Worm (Caenorhabditis elegans): Measurements from ENCODE around the gene gei-8.
A peak's percentile ranks its signal among the peaks of the same experiment; 100 is the strongest.

The gei-8 gene

ce11 chrIII:8121132-8121531, at the start of gene gei-8:
Gene gei-8 (minus strand): TSS chrIII:8121232.
- TF ChIP-seq T22C8.4 (GFP tag; IDR thresholded peaks at IDR 0.05) (no peak), ztf-23 (GFP tag; IDR thresholded peaks at IDR 0.05) (no peak), klf-2 (GFP tag; conservative IDR thresholded peaks at IDR 0.05) (no peak), ref-1 (GFP tag; conservative IDR thresholded peaks at IDR 0.05) (no peak), ztf-29 (GFP tag; IDR thresholded peaks at IDR 0.05) (no peak), cog-1 (tag; optimal IDR thresholded peaks at IDR 0.05) (no peak), med-1 (GFP tag; optimal IDR thresholded peaks at IDR 0.05; ENCODE audit: insufficient read depth) (no peak), tab-1 (GFP tag; IDR thresholded peaks at IDR 0.05) (no peak), flt-1 (GFP tag; IDR thresholded peaks at IDR 0.05) (no peak)

- TF ChIP-seq med-1 (GFP tag; optimal IDR thresholded peaks at IDR 0.05; ENCODE audit: insufficient read depth) (no peak), T22C8.4 (GFP tag; IDR thresholded peaks at IDR 0.05) (no peak), ztf-29 (GFP tag; IDR thresholded peaks at IDR 0.05) (no peak), cog-1 (tag; optimal IDR thresholded peaks at IDR 0.05) (no peak), klf-2 (GFP tag; conservative IDR thresholded peaks at IDR 0.05) (no peak), ztf-23 (GFP tag; IDR thresholded peaks at IDR 0.05) (no peak), ref-1 (GFP tag; conservative IDR thresholded peaks at IDR 0.05) (no peak), flt-1 (GFP tag; IDR thresholded peaks at IDR 0.05) (no peak), tab-1 (GFP tag; IDR thresholded peaks at IDR 0.05) (no peak)
Measured at ce11 chrIII:8164771-8165170, 43.7 kb upstream of the gei-8 start.

ce11 chrIII:8163788-8164423, 42.9 kb upstream of the gei-8 start, which contains the start of gene prp-8:
Gene prp-8 (plus strand): TSS chrIII:8164373.
- TF ChIP-seq flt-1 (GFP tag; IDR thresholded peaks at IDR 0.05) = peak; percentile 74
- no peak for TF ChIP-seq klf-2 (GFP tag; conservative IDR thresholded peaks at IDR 0.05)
- no peak for TF ChIP-seq ztf-29 (GFP tag; IDR thresholded peaks at IDR 0.05)
- no peak; the same call in 1 of the 2 replicates for TF ChIP-seq ztf-23 (GFP tag; IDR thresholded peaks at IDR 0.05)
- peak; percentile 92 for TF ChIP-seq T22C8.4 (GFP tag; IDR thresholded peaks at IDR 0.05)
- no peak for TF ChIP-seq ref-1 (GFP tag; conservative IDR thresholded peaks at IDR 0.05)
- peak; percentile 42 for TF ChIP-seq cog-1 (tag; optimal IDR thresholded peaks at IDR 0.05)
- no peak for TF ChIP-seq tab-1 (GFP tag; IDR thresholded peaks at IDR 0.05)
- no peak for TF ChIP-seq med-1 (GFP tag; optimal IDR thresholded peaks at IDR 0.05; ENCODE audit: insufficient read depth)

- TF ChIP-seq med-1 (GFP tag; optimal IDR thresholded peaks at IDR 0.05; ENCODE audit: insufficient read depth) (no peak), tab-1 (GFP tag; IDR thresholded peaks at IDR 0.05) (no peak), klf-2 (GFP tag; conservative IDR thresholded peaks at IDR 0.05) (no peak), ztf-23 (GFP tag; IDR thresholded peaks at IDR 0.05) (no peak), ref-1 (GFP tag; conservative IDR thresholded peaks at IDR 0.05) (no peak), cog-1 (tag; optimal IDR thresholded peaks at IDR 0.05) (no peak), ztf-29 (GFP tag; IDR thresholded peaks at IDR 0.05) (no peak), T22C8.4 (GFP tag; IDR thresholded peaks at IDR 0.05) (no peak), flt-1 (GFP tag; IDR thresholded peaks at IDR 0.05) (no peak)
Measured at ce11 chrIII:8163283-8163682, 42.3 kb upstream of the gei-8 start, which contains the start of gene bath-42. Gene bath-42 (minus strand): TSS chrIII:8163383.

ce11 chrIII:8161238-8161637, 40.2 kb upstream of the gei-8 start, which contains the start of gene inpp-5K:
Gene inpp-5K (minus strand): TSS chrIII:8161338.
- TF ChIP-seq T22C8.4 (GFP tag; IDR thresholded peaks at IDR 0.05) (no peak), med-1 (GFP tag; optimal IDR thresholded peaks at IDR 0.05; ENCODE audit: insufficient read depth) (no peak), klf-2 (GFP tag; conservative IDR thresholded peaks at IDR 0.05) (no peak), ref-1 (GFP tag; conservative IDR thresholded peaks at IDR 0.05) (no peak), cog-1 (tag; optimal IDR thresholded peaks at IDR 0.05) (no peak), ztf-23 (GFP tag; IDR thresholded peaks at IDR 0.05) (no peak), flt-1 (GFP tag; IDR thresholded peaks at IDR 0.05) (no peak), ztf-29 (GFP tag; IDR thresholded peaks at IDR 0.05) (no peak), tab-1 (GFP tag; IDR thresholded peaks at IDR 0.05) (no peak)

- TF ChIP-seq cog-1 (tag; optimal IDR thresholded peaks at IDR 0.05) (no peak), klf-2 (GFP tag; conservative IDR thresholded peaks at IDR 0.05) (no peak), med-1 (GFP tag; optimal IDR thresholded peaks at IDR 0.05; ENCODE audit: insufficient read depth) (no peak), ref-1 (GFP tag; conservative IDR thresholded peaks at IDR 0.05) (no peak), ztf-29 (GFP tag; IDR thresholded peaks at IDR 0.05) (no peak), T22C8.4 (GFP tag; IDR thresholded peaks at IDR 0.05) (no peak), flt-1 (GFP tag; IDR thresholded peaks at IDR 0.05) (no peak), tab-1 (GFP tag; IDR thresholded peaks at IDR 0.05) (no peak), ztf-23 (GFP tag; IDR thresholded peaks at IDR 0.05) (no peak)
Measured at ce11 chrIII:8158140-8158786, 37.2 kb upstream of the gei-8 start, which contains the start of gene atg-13. Gene atg-13 (minus strand): TSS chrIII:8158190.

- TF ChIP-seq T22C8.4 (GFP tag; IDR thresholded peaks at IDR 0.05) (no peak), tab-1 (GFP tag; IDR thresholded peaks at IDR 0.05) (no peak), flt-1 (GFP tag; IDR thresholded peaks at IDR 0.05) (no peak), ztf-23 (GFP tag; IDR thresholded peaks at IDR 0.05) (no peak), ztf-29 (GFP tag; IDR thresholded peaks at IDR 0.05) (no peak), ref-1 (GFP tag; conservative IDR thresholded peaks at IDR 0.05) (no peak), klf-2 (GFP tag; conservative IDR thresholded peaks at IDR 0.05) (no peak), cog-1 (tag; optimal IDR thresholded peaks at IDR 0.05) (no peak), med-1 (GFP tag; optimal IDR thresholded peaks at IDR 0.05; ENCODE audit: insufficient read depth) (no peak)
Measured at ce11 chrIII:8155166-8155565, 34.1 kb upstream of the gei-8 start, which contains the start of gene D2007.1. Gene D2007.1 (plus strand): TSS chrIII:8155466.

- TF ChIP-seq klf-2 (GFP tag; conservative IDR thresholded peaks at IDR 0.05) (no peak), tab-1 (GFP tag; IDR thresholded peaks at IDR 0.05) (no peak), med-1 (GFP tag; optimal IDR thresholded peaks at IDR 0.05; ENCODE audit: insufficient read depth) (no peak), flt-1 (GFP tag; IDR thresholded peaks at IDR 0.05) (no peak), ref-1 (GFP tag; conservative IDR thresholded peaks at IDR 0.05) (no peak), T22C8.4 (GFP tag; IDR thresholded peaks at IDR 0.05) (no peak)
Measured at ce11 chrIII:8154423-8154822, 33.4 kb upstream of the gei-8 start.

- TF ChIP-seq tab-1 (GFP tag; IDR thresholded peaks at IDR 0.05) = no peak
- TF ChIP-seq klf-2 (GFP tag; conservative IDR thresholded peaks at IDR 0.05) = no peak
- TF ChIP-seq T22C8.4 (GFP tag; IDR thresholded peaks at IDR 0.05) = no peak
- no peak for TF ChIP-seq cog-1 (tag; optimal IDR thresholded peaks at IDR 0.05)
- TF ChIP-seq ref-1 (GFP tag; conservative IDR thresholded peaks at IDR 0.05) = no peak
- no peak for TF ChIP-seq flt-1 (GFP tag; IDR thresholded peaks at IDR 0.05)
- no peak for TF ChIP-seq med-1 (GFP tag; optimal IDR thresholded peaks at IDR 0.05; ENCODE audit: insufficient read depth)
- no peak for TF ChIP-seq ztf-29 (GFP tag; IDR thresholded peaks at IDR 0.05)
- no peak for TF ChIP-seq ztf-23 (GFP tag; IDR thresholded peaks at IDR 0.05)
Measured at ce11 chrIII:8148751-8149150, 27.7 kb upstream of the gei-8 start, which contains the start of gene D2007.2. Gene D2007.2 (plus strand): TSS chrIII:8148963.

All from whole organism, midembryonic.